Worm (Caenorhabditis elegans): ENCODE results near the gene crm-1.

- TF ChIP-seq unc-62 (GFP tag; optimal IDR thresholded peaks at IDR 0.05) (no peak), mdl-1 (tag; optimal IDR thresholded peaks at IDR 0.05) (no peak), fkh-10 (GFP tag; optimal IDR thresholded peaks at IDR 0.05) (no peak), lin-39 (tag; optimal IDR thresholded peaks at IDR 0.05) (no peak), unc-39 (tag; optimal IDR thresholded peaks at IDR 0.05) (no peak)
These were observed 39.3 kb upstream of the crm-1 start for ce11 chrV:10371177-10371576.

Data from whole organism, L3 larva.